Worm (Caenorhabditis elegans) whole organism, mixed stage, embryonic: ENCODE measurements around the gene Y6E2A.7.
"Not testable (repeated sequence)": the region's sequence is repeated elsewhere in the genome, so short reads cannot be mapped to it uniquely, and the experiment has no call there.

Source experiments
- M03D4.4 ChIP-seq: sonication (generic microtip); optimal IDR thresholded peaks from 2 replicates; lab custom pipeline; 2017; ENCODE audit warnings: mild to moderate bottlenecking, missing genetic modification characterization, missing compliant biosample characterization
- blmp-1 ChIP-seq: fragments of 150-350 bp; optimal IDR thresholded peaks from 2 replicates; lab custom pipeline; 2014; ENCODE audit warnings: missing biosample characterization, missing genetic modification characterization
- ceh-39 ChIP-seq: fragments of 150-350 bp; optimal IDR thresholded peaks from 2 replicates; lab custom pipeline; 2014; ENCODE audit warnings: missing biosample characterization, missing genetic modification characterization
- ceh-43 ChIP-seq: fragments of 200-800 bp; sonication (Bioruptor generic); optimal IDR thresholded peaks from 2 replicates; lab custom pipeline; 2018; ENCODE audit warnings: mild to moderate bottlenecking, missing genetic modification characterization, moderate library complexity, missing compliant biosample characterization
- ceh-83 ChIP-seq: fragments of 200-800 bp; sonication (Bioruptor generic); optimal IDR thresholded peaks from 2 replicates; lab custom pipeline; 2018; ENCODE audit warnings: mild to moderate bottlenecking, missing genetic modification characterization, missing compliant biosample characterization
- ces-1 ChIP-seq: fragments of 150-350 bp; optimal IDR thresholded peaks from 2 replicates; lab custom pipeline; 2014; ENCODE audit warnings: missing biosample characterization, missing genetic modification reagents, missing genetic modification characterization
- cnd-1 ChIP-seq: fragments of 200-800 bp; sonication (Bioruptor generic); optimal IDR thresholded peaks from 2 replicates; lab custom pipeline; 2018; ENCODE audit warnings: mild to moderate bottlenecking, missing genetic modification characterization, missing compliant biosample characterization
- drap-1 ChIP-seq: fragments of 200-800 bp; sonication (Bioruptor generic); optimal IDR thresholded peaks from 3 replicates; lab custom pipeline; 2018; ENCODE audit warnings: mild to moderate bottlenecking, missing genetic modification characterization, missing compliant biosample characterization
- elt-1 ChIP-seq: sonication (generic microtip); optimal IDR thresholded peaks from 2 replicates; lab custom pipeline; 2017; ENCODE audit warnings: missing genetic modification characterization, mild to moderate bottlenecking, missing compliant biosample characterization, antibody characterized with exemption, moderate library complexity, borderline replicate concordance; ENCODE audit not compliant: insufficient read depth
- elt-3 ChIP-seq: fragments of 150-350 bp; optimal IDR thresholded peaks from 2 replicates; lab custom pipeline; 2014; ENCODE audit warnings: missing biosample characterization, missing genetic modification characterization
- flh-1 ChIP-seq: fragments of 200-800 bp; sonication (Bioruptor generic); optimal IDR thresholded peaks from 2 replicates; lab custom pipeline; 2018; ENCODE audit warnings: mild to moderate bottlenecking, missing genetic modification characterization, moderate library complexity, missing compliant biosample characterization
- ham-2 ChIP-seq: fragments of 200-800 bp; sonication (Bioruptor generic); optimal IDR thresholded peaks from 2 replicates; lab custom pipeline; 2018; ENCODE audit warnings: mild to moderate bottlenecking, missing genetic modification characterization, missing compliant biosample characterization
- lin-13 ChIP-seq: fragments of 150-350 bp; optimal IDR thresholded peaks from 2 replicates; lab custom pipeline; 2014; ENCODE audit warnings: missing biosample characterization, missing genetic modification characterization
- lin-32 ChIP-seq: fragments of 200-800 bp; sonication (Bioruptor generic); optimal IDR thresholded peaks from 2 replicates; lab custom pipeline; 2018; ENCODE audit warnings: mild to moderate bottlenecking, missing genetic modification characterization, missing compliant biosample characterization
- mab-5 ChIP-seq: fragments of 150-350 bp; optimal IDR thresholded peaks from 2 replicates; lab custom pipeline; 2014; ENCODE audit warnings: missing biosample characterization, missing genetic modification characterization
- mep-1 ChIP-seq: fragments of 150-350 bp; optimal IDR thresholded peaks from 2 replicates; lab custom pipeline; 2017; ENCODE audit warnings: missing biosample characterization, missing genetic modification reagents, missing genetic modification characterization, inconsistent platforms
- mls-2 ChIP-seq: sonication (generic microtip); optimal IDR thresholded peaks from 2 replicates; lab custom pipeline; 2016; ENCODE audit warnings: mild to moderate bottlenecking, missing genetic modification characterization, moderate library complexity, missing compliant biosample characterization
- nhr-12 ChIP-seq: fragments of 150-350 bp; optimal IDR thresholded peaks from 2 replicates; lab custom pipeline; 2014; ENCODE audit warnings: missing biosample characterization, missing genetic modification characterization
- nhr-28 ChIP-seq: fragments of 150-350 bp; optimal IDR thresholded peaks from 2 replicates; lab custom pipeline; 2014; ENCODE audit warnings: missing biosample characterization, missing genetic modification characterization
- nhr-76 ChIP-seq: sonication (generic microtip); optimal IDR thresholded peaks from 2 replicates; lab custom pipeline; 2017; ENCODE audit warnings: missing biosample characterization, missing genetic modification characterization
- pha-4 ChIP-seq: fragments of 150-350 bp; optimal IDR thresholded peaks from 2 replicates; lab custom pipeline; 2018; ENCODE audit warnings: missing biosample characterization, missing genetic modification reagents, missing genetic modification characterization
- sem-2 ChIP-seq: fragments of 200-800 bp; sonication (Bioruptor generic); optimal IDR thresholded peaks from 2 replicates; lab custom pipeline; 2018; ENCODE audit warnings: mild to moderate bottlenecking, missing genetic modification characterization, missing compliant biosample characterization
- snpc-4 ChIP-seq: fragments of 150-350 bp; optimal IDR thresholded peaks from 2 replicates; lab custom pipeline; 2014; ENCODE audit warnings: missing biosample characterization, missing genetic modification characterization
- sptf-1 ChIP-seq: sonication (generic microtip); optimal IDR thresholded peaks from 2 replicates; lab custom pipeline; 2017; ENCODE audit warnings: mild to moderate bottlenecking, missing genetic modification characterization, moderate library complexity, missing compliant biosample characterization
- tbx-8 ChIP-seq: fragments of 200-800 bp; sonication (Bioruptor generic); optimal IDR thresholded peaks from 2 replicates; lab custom pipeline; 2018; ENCODE audit warnings: mild to moderate bottlenecking, missing genetic modification characterization, moderate library complexity, missing compliant biosample characterization
- unc-120 ChIP-seq: sonication (generic microtip); optimal IDR thresholded peaks from 2 replicates; lab custom pipeline; 2017; ENCODE audit warnings: missing genetic modification characterization, missing compliant biosample characterization; ENCODE audit not compliant: poor library complexity, severe bottlenecking
- unc-39 ChIP-seq: fragments of 150-350 bp; optimal IDR thresholded peaks from 2 replicates; lab custom pipeline; 2014; ENCODE audit warnings: missing biosample characterization, missing genetic modification characterization
- unc-62 ChIP-seq: fragments of 150-350 bp; optimal IDR thresholded peaks from 2 replicates; lab custom pipeline; 2014; ENCODE audit warnings: missing biosample characterization, missing genetic modification reagents, missing genetic modification characterization
- zip-8 ChIP-seq: fragments of 150-350 bp; optimal IDR thresholded peaks from 2 replicates; lab custom pipeline; 2014; ENCODE audit warnings: missing biosample characterization, missing genetic modification characterization
- ztf-11 ChIP-seq: fragments of 150-350 bp; optimal IDR thresholded peaks from 2 replicates; lab custom pipeline; 2014; ENCODE audit warnings: missing biosample characterization, missing genetic modification characterization

Gene Y6E2A.7

DNA sequence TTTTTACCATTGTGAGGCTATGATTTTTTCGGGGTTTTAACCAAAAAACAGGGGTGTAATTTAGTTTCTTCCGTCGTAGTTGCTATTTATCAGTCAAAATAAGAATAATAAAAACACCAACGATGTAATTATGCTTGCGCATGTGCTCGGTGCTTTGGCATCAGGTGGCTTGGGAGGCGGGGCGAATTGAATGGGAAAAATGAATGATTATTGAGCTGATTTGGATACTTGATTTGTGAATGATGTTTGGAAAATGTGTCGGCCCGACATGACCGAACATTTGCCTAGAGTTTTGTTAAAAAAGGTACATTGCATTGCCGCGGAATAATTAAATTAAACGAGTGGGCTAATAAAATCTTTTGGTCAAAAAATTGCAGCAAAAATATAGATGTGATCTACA, 12.5 kb downstream of the Y6E2A.7 start, which contains the start of gene str-38:
Gene str-38 (minus strand): TSS at position 101 of the 400 bp plus-strand sequence.
- no peak for TF ChIP-seq nhr-28
- TF ChIP-seq elt-1, result no peak
- TF ChIP-seq lin-32 (GFP tag; lab: Kevin White, UChicago), result no peak
- TF ChIP-seq mls-2 (tag; lab: Kevin White, UChicago), result no peak
- no peak for TF ChIP-seq drap-1 (GFP tag; lab: Kevin White, UChicago)
- TF ChIP-seq nhr-12, result no peak
- TF ChIP-seq elt-3, result no peak
- TF ChIP-seq cnd-1 (tag; lab: Kevin White, UChicago), result no peak

DNA sequence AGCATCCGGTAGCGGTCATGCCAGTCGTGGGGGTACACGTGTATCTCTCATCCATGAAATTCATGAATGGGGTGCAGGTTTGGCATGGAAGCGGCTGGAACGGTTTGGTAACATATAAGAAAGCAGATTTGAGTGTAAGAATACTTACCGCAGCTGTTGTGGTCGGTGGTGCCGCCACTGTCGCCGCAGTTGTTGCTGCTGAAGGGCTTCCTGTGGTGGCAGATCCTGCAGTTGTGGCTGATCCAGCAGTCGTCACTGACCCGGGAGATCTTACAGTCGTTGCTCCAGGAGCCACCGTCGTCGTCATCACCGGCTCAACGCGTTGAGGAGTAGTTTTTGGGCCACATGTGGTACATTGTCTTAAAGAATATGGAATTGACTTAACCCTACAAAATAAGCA, 13.3 kb downstream of the Y6E2A.7 start:
- no peak for TF ChIP-seq ceh-39

DNA sequence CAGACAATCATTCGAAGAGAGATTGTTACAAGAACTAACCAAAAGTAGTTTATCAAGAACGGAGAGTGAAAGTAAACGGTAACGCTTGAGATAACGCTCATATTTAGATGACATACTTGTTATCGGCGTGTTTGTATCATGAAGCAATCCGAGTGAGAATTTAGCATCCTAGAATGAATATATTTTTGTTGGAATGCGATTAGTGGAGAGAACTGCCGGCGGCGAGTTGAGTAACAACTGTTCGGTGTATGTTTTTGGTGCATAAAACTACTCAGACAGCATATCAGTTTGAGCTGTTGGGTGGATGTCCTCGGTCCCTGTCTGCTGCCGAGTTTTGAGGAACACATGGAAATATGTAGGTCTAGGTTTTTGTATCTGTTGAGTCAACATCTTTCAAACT, 13.9 kb downstream of the Y6E2A.7 start, which contains the start of gene T23D5.3:
Gene T23D5.3 (minus strand): TSS at position 101 of the 400 bp plus-strand sequence.
- TF ChIP-seq M03D4.4 (no peak), zip-8 (tag; lab: Kevin White, UChicago) (no peak), unc-62 (GFP tag; lab: Kevin White, UChicago) (no peak), ceh-39 (no peak), ceh-83 (GFP tag; lab: Kevin White, UChicago) (no peak), drap-1 (GFP tag; lab: Kevin White, UChicago) (no peak), nhr-76 (tag; lab: Kevin White, UChicago) (no peak), elt-1 (no peak), ces-1 (no peak), unc-120 (tag; lab: Kevin White, UChicago) (no peak), unc-39 (no peak), nhr-12 (no peak), blmp-1 (tag; lab: Kevin White, UChicago) (no peak), ceh-43 (GFP tag; lab: Kevin White, UChicago) (no peak), ztf-11 (no peak), mep-1 (tag; lab: Kevin White, UChicago) (no peak), sem-2 (GFP tag; lab: Kevin White, UChicago) (no peak), lin-32 (GFP tag; lab: Kevin White, UChicago) (no peak)

DNA sequence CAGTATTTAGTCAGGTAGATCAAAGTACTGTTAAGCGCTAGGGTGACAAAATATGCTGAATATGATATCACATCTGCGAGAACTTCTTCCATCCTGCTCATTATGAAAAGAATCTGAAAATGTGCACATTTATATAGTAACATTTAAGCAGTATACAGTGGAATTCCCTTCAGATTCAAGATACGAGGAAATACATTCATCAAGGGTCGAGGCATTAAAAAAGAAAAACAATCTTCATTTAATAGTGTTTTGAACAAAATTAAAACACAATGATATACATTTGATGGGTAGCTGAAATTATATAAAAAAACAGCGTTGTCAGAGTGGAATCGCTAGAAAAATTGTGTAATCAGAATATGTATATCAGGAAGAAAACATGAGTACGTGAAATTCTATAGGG, 16.1 kb downstream of the Y6E2A.7 start, which contains the start of gene str-27:
Gene str-27 (minus strand): TSS at position 101 of the 400 bp plus-strand sequence.
- no peak for TF ChIP-seq sptf-1 (tag; lab: Kevin White, UChicago)
- TF ChIP-seq snpc-4, result no peak

DNA sequence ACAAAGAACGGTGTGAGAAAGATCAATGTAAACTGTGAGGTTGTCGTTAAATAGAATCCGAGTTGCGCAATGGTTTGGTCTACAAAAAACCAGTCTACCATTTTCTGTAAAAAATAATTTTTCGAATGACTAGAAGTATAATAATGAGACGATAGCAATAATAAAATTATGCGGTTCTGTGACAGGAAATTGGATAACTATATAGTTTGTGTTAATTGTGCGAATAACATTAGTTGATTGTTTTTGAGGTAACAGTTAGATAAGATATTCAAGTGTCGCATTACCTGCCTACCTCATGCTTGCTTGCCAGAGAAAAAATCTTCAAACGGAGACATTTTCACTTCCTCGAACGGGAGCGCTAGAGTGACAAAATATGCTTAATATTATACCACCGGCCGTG, 22.2 kb downstream of the Y6E2A.7 start, which contains the start of gene str-18:
Gene str-18 (minus strand): TSS at position 101 of the 400 bp plus-strand sequence.
- TF ChIP-seq nhr-76 (tag; lab: Kevin White, UChicago) (no peak), lin-13 (no peak), ceh-43 (GFP tag; lab: Kevin White, UChicago) (no peak), elt-3 (no peak), ces-1 (no peak), pha-4 (tag; lab: Kevin White, UChicago) (no peak), ceh-39 (no peak), mab-5 (tag; lab: Kevin White, UChicago) (no peak), drap-1 (GFP tag; lab: Kevin White, UChicago) (no peak), tbx-8 (GFP tag; lab: Kevin White, UChicago) (no peak), mep-1 (tag; lab: Kevin White, UChicago) (no peak), elt-1 (no peak), blmp-1 (tag; lab: Kevin White, UChicago) (no peak), nhr-28 (no peak), flh-1 (GFP tag; lab: Kevin White, UChicago) (no peak), lin-32 (GFP tag; lab: Kevin White, UChicago) (no peak), ham-2 (no peak), mls-2 (tag; lab: Kevin White, UChicago) (no peak), nhr-12 (no peak)
- TF ChIP-seq, all 35 proteins: peak for 0

DNA sequence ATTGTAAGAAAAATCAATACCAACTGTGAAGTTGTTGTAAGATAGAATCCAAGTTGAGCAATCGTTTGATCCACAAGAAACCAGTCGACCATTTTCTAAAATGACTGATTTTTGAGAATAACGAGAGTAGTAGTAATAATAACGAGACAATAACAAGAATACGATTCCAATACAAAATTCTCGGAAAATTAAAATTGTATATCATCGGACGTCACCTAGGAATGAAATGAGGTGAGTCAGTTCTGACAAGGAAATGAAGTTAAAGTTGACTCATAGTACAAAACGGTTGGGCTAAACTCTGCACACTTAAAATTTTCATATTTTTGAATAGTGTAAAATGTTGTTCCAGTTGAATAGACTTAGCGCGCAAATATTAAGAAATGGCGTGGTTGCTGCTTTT, 24.7 kb downstream of the Y6E2A.7 start, which contains the start of gene str-19:
Gene str-19 (minus strand): TSS at position 101 of the 400 bp plus-strand sequence.
- TF ChIP-seq nhr-12; zip-8 (tag; lab: Kevin White, UChicago); sptf-1 (tag; lab: Kevin White, UChicago): not testable (repeated sequence)
